Fruit fly (Drosophila melanogaster): Measurements from ENCODE around the gene CG5280.

Gene CG5280

DNA sequence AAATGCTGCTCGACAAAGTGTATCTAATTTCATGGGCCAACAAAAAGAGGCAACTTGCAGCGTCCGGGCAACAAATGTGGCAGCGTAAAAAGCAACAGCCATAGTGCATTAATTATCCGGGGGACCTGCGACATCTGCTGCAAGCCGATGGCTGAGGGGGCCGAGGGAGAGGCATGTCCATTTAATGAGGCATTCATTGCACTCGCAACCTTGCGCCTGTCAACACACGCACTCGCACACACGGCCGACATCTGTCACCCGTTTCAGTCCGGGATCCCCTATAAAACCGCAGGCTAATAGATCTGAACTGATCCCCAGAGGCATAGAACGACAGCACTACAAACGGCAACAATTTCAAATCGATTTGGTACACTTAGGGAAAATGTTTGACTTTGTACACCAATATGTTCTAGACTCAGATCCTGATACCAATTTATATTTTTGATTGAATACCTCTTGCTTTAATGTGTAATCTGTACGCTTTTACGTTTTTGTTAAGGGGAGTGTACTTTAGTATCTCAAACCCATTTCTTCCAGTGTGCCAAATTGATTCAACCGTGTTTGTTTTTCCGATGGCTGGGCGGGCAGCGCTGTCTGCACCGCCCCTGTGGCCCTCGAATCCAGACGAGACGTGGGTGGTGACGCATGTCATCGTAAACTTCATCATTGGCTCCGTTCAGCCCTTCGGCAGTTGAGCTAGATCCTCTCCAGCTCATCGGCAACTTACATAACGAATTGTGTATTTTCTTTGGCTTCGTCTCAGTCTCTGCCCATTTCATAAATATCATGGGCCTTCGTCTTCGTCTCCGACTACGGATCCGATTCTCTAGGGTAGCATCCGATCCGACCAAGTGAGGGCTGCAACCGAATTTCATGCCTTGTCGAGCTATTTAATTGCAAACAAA is 21.7 kb upstream of the CG5280 start (continued):
- TF ChIP-seq Hr3 (GFP tag; optimal IDR thresholded peaks at IDR 0.05) (peak; percentile 59), CG2120 (GFP tag; optimal IDR thresholded peaks at IDR 0.05) (no peak), HmgZ (tag; optimal IDR thresholded peaks at IDR 0.05) (peak; percentile 17), inv (GFP tag; IDR thresholded peaks at IDR 0.05; ENCODE audit: partially characterized antibody) (no peak), CG15269 (tag; optimal IDR thresholded peaks at IDR 0.05) (no peak), CG6765 (GFP tag; optimal IDR thresholded peaks at IDR 0.05) (no peak), caup (GFP tag; optimal IDR thresholded peaks at IDR 0.05; ENCODE audit: severe bottlenecking) (peak; percentile 4), CkIIα-i1 (GFP tag; IDR thresholded peaks at IDR 0.05) (no peak), insv (GFP tag; optimal IDR thresholded peaks at IDR 0.05) (no peak), unpg (GFP tag; optimal IDR thresholded peaks at IDR 0.05) (peak; percentile 73), gro (GFP tag; optimal IDR thresholded peaks at IDR 0.05) (no peak), CG11723 (GFP tag; optimal IDR thresholded peaks at IDR 0.05) (peak; percentile 42), HHEX (GFP tag; optimal IDR thresholded peaks at IDR 0.05) (peak; percentile 38), crp (GFP tag; optimal IDR thresholded peaks at IDR 0.05) (peak in 1 of 2 experiments; percentile 8), CG18262 (tag; optimal IDR thresholded peaks at IDR 0.05) (peak; percentile 88), Asciz (GFP tag; optimal IDR thresholded peaks at IDR 0.05) (peak; percentile 60), CG5953 (GFP tag; IDR thresholded peaks at IDR 0.05) (peak; percentile 45; the same call in 1 of the 2 replicates), Nf-YC (tag; optimal IDR thresholded peaks at IDR 0.05) (no peak), Sox100B (GFP tag; optimal IDR thresholded peaks at IDR 0.05) (peak; percentile 64), CG4282 (GFP tag; optimal IDR thresholded peaks at IDR 0.05) (no peak), CG31365 (tag; optimal IDR thresholded peaks at IDR 0.05) (no peak), sens-2 (GFP tag; IDR thresholded peaks at IDR 0.05) (peak; percentile 84), eyg (GFP tag; optimal IDR thresholded peaks at IDR 0.05) (no peak), CG17829 (tag; optimal IDR thresholded peaks at IDR 0.05) (peak; percentile 84), gfzf (GFP tag; optimal IDR thresholded peaks at IDR 0.05) (no peak), tgo (GFP tag; IDR thresholded peaks at IDR 0.05) (peak; percentile 68), Hr39 (optimal IDR thresholded peaks at IDR 0.05) (no peak), CG18011 (GFP tag; optimal IDR thresholded peaks at IDR 0.05) (no peak), CG12104 (GFP tag; optimal IDR thresholded peaks at IDR 0.05) (peak; percentile 21), fd64A (GFP tag; optimal IDR thresholded peaks at IDR 0.05) (peak; percentile 54), ash1 (GFP tag; optimal IDR thresholded peaks at IDR 0.05) (no peak), CG11398 (GFP tag; optimal IDR thresholded peaks at IDR 0.05) (peak; percentile 16), CG6791 (GFP tag; IDR thresholded peaks at IDR 0.05; ENCODE audit: partially characterized antibody) (no peak), CG15073 (GFP tag; optimal IDR thresholded peaks at IDR 0.05) (no peak), CG15601 (tag; optimal IDR thresholded peaks at IDR 0.05) (peak; percentile 68), CG1832 (GFP tag; optimal IDR thresholded peaks at IDR 0.05) (no peak), HLH54F (GFP tag; optimal IDR thresholded peaks at IDR 0.05) (peak; percentile 33), MESR4 (GFP tag; optimal IDR thresholded peaks at IDR 0.05) (no peak), CG18599 (GFP tag; optimal IDR thresholded peaks at IDR 0.05) (peak; percentile 47), CG14441 (GFP tag; IDR thresholded peaks at IDR 0.05) (peak; percentile 60), toy (GFP tag; IDR thresholded peaks at IDR 0.05) (no peak), hkb (optimal IDR thresholded peaks at IDR 0.05) (no peak), hkb (GFP tag; IDR thresholded peaks at IDR 0.05) (peak; percentile 80), CG6272 (GFP tag; IDR thresholded peaks at IDR 0.05) (peak; percentile 55; the same call in 1 of the 2 replicates), CG11695 (GFP tag; IDR thresholded peaks at IDR 0.05) (peak; percentile 62; the same call in 2 of the 3 replicates), CG7357 (GFP tag; IDR thresholded peaks at IDR 0.05) (peak; percentile 63; the same call in 1 of the 3 replicates), CG2202 (tag; optimal IDR thresholded peaks at IDR 0.05) (peak; percentile 70), CG15514 (GFP tag; optimal IDR thresholded peaks at IDR 0.05) (no peak)
